Fruit fly (Drosophila melanogaster) whole organism, embryonic: ENCODE results near the gene Spc105R.

Source experiments
- CG10959 ChIP-seq: fragments of 200-800 bp; sonication (Bioruptor generic); IDR thresholded peaks from 2 replicates; pipeline ENCODE4 v1.3.6; 2022; ENCODE audit warnings: missing biosample characterization, missing genetic modification characterization
- CG13287 ChIP-seq: fragments of 200-800 bp; sonication (Bioruptor generic); IDR thresholded peaks from 2 replicates; pipeline ENCODE4 v1.3.6; 2022; ENCODE audit warnings: missing biosample characterization, missing genetic modification characterization; ENCODE audit not compliant: partially characterized antibody
- CG15011 ChIP-seq: fragments of 200-800 bp; sonication (Bioruptor generic); optimal IDR thresholded peaks from 3 replicates; lab custom pipeline; 2018; ENCODE audit warnings: missing biosample characterization, mild to moderate bottlenecking, missing genetic modification characterization
- CG15514 ChIP-seq: fragments of 200-800 bp; sonication (Bioruptor generic); optimal IDR thresholded peaks from 3 replicates; lab custom pipeline; 2017; ENCODE audit warnings: missing biosample characterization, missing genetic modification characterization, mild to moderate bottlenecking, moderate library complexity, missing genetic modification reagents
- CG15601 ChIP-seq: fragments of 200-800 bp; sonication (Bioruptor generic); optimal IDR thresholded peaks from 3 replicates; lab custom pipeline; 2019; ENCODE audit warnings: missing biosample characterization, mild to moderate bottlenecking, missing genetic modification characterization, moderate library complexity
- CG1603 ChIP-seq: fragments of 200-800 bp; sonication (Bioruptor generic); optimal IDR thresholded peaks from 2 replicates; lab custom pipeline; 2019; ENCODE audit warnings: missing biosample characterization, mild to moderate bottlenecking, missing genetic modification characterization, moderate library complexity
- CG2889 ChIP-seq: fragments of 200-800 bp; sonication (Bioruptor generic); IDR thresholded peaks from 3 replicates; pipeline ENCODE4 v1.3.6; 2022; ENCODE audit warnings: missing biosample characterization, missing genetic modification characterization
- CG30020 ChIP-seq: fragments of 200-800 bp; optimal IDR thresholded peaks from 2 replicates; lab custom pipeline; 2019; ENCODE audit warnings: missing biosample characterization, mild to moderate bottlenecking, missing genetic modification characterization, moderate library complexity
- CG31388 ChIP-seq: fragments of 200-800 bp; sonication (Bioruptor generic); optimal IDR thresholded peaks from 2 replicates; lab custom pipeline; 2016; ENCODE audit warnings: missing biosample characterization, missing genetic modification characterization
- CG3281 ChIP-seq: fragments of 200-800 bp; sonication (Bioruptor generic); optimal IDR thresholded peaks from 3 replicates; lab custom pipeline; 2017; ENCODE audit warnings: missing biosample characterization, mild to moderate bottlenecking, missing genetic modification characterization
- CG33557 ChIP-seq: fragments of 200-800 bp; sonication (Bioruptor generic); optimal IDR thresholded peaks from 2 replicates; lab custom pipeline; 2019; ENCODE audit warnings: missing biosample characterization, mild to moderate bottlenecking, missing genetic modification characterization, moderate library complexity
- CG34376 ChIP-seq: fragments of 200-800 bp; sonication (Bioruptor generic); optimal IDR thresholded peaks from 2 replicates; lab custom pipeline; 2018; ENCODE audit warnings: missing biosample characterization, mild to moderate bottlenecking, missing genetic modification characterization
- CG4404 ChIP-seq: fragments of 200-800 bp; sonication (Bioruptor generic); IDR thresholded peaks from 2 replicates; pipeline ENCODE4 v1.3.6; 2022; ENCODE audit warnings: missing biosample characterization, missing genetic modification characterization
- CG7372 ChIP-seq: fragments of 200-800 bp; sonication (Bioruptor generic); IDR thresholded peaks from 2 replicates; pipeline ENCODE4 v1.3.6; 2022; ENCODE audit warnings: missing biosample characterization, missing genetic modification characterization
- CG8089 ChIP-seq: fragments of 200-800 bp; sonication (Bioruptor generic); optimal IDR thresholded peaks from 3 replicates; lab custom pipeline; 2016; ENCODE audit warnings: missing biosample characterization, missing genetic modification characterization
- CG8388 ChIP-seq: fragments of 200-800 bp; sonication (Bioruptor generic); optimal IDR thresholded peaks from 2 replicates; lab custom pipeline; 2019; ENCODE audit warnings: missing biosample characterization, mild to moderate bottlenecking, missing genetic modification characterization, moderate library complexity
- CTCF ChIP-seq: fragments of 200-800 bp; sonication (Bioruptor generic); optimal IDR thresholded peaks from 2 replicates; lab custom pipeline; 2017; ENCODE audit warnings: missing biosample characterization, mild to moderate bottlenecking, missing genetic modification characterization, moderate library complexity
- Dip3 ChIP-seq: fragments of 200-800 bp; sonication (Bioruptor generic); optimal IDR thresholded peaks from 3 replicates; lab custom pipeline; 2016; ENCODE audit warnings: missing biosample characterization, missing genetic modification characterization
- Ets97D ChIP-seq: fragments of 200-800 bp; sonication (Bioruptor generic); optimal IDR thresholded peaks from 3 replicates; lab custom pipeline; 2016; ENCODE audit warnings: missing biosample characterization, missing genetic modification characterization
- HHEX ChIP-seq: fragments of 200-800 bp; sonication (Bioruptor generic); optimal IDR thresholded peaks from 3 replicates; lab custom pipeline; 2017; ENCODE audit warnings: missing biosample characterization, mild to moderate bottlenecking, missing genetic modification characterization, missing genetic modification reagents
- Hr78 ChIP-seq, 2 experiments: fragments of 200-800 bp in 1 of 2; fragments of >200 bp in 1 of 2; sonication (Bioruptor generic) in 1 of 2; optimal IDR thresholded peaks; 2 replicates each; lab custom pipeline; 2017 to 2019; ENCODE audit warnings: missing biosample characterization in 2 of 2, missing genetic modification characterization in 2 of 2, mild to moderate bottlenecking in 1 of 2, moderate library complexity in 1 of 2
- MTF-1 ChIP-seq: fragments of 200-800 bp; sonication (Bioruptor generic); optimal IDR thresholded peaks from 2 replicates; lab custom pipeline; 2018; ENCODE audit warnings: missing biosample characterization, mild to moderate bottlenecking, missing genetic modification characterization, borderline replicate concordance
- Mrtf ChIP-seq: fragments of 200-800 bp; sonication (Bioruptor generic); IDR thresholded peaks from 3 replicates; pipeline ENCODE4 v1.3.6; 2022; ENCODE audit warnings: missing biosample characterization, missing genetic modification characterization
- Rx ChIP-seq: fragments of 200-800 bp; sonication (Bioruptor generic); IDR thresholded peaks from 2 replicates; pipeline ENCODE4 v1.3.6; 2022; ENCODE audit warnings: missing biosample characterization, missing genetic modification characterization
- Sry-β ChIP-seq: fragments of 200-800 bp; sonication (Bioruptor generic); optimal IDR thresholded peaks from 2 replicates; lab custom pipeline; 2018; ENCODE audit warnings: missing biosample characterization, mild to moderate bottlenecking, missing genetic modification characterization, moderate library complexity
- Stat92E ChIP-seq, 3 experiments: fragments of >200 bp in 2 of 3; fragments of 200-800 bp in 1 of 3; sonication (Bioruptor generic) in 1 of 3; optimal IDR thresholded peaks; 2 replicates each; lab custom pipeline; 2017 to 2019; ENCODE audit warnings: missing biosample characterization in 3 of 3, missing genetic modification characterization in 3 of 3, mild to moderate bottlenecking in 1 of 3, moderate library complexity in 1 of 3
- Tbp ChIP-seq: fragments of >200 bp; optimal IDR thresholded peaks from 2 replicates; lab custom pipeline; 2018; ENCODE audit warnings: missing biosample characterization, missing genetic modification characterization
- abd-A ChIP-seq: fragments of 200-800 bp; sonication (Bioruptor generic); optimal IDR thresholded peaks from 3 replicates; lab custom pipeline; 2019; ENCODE audit warnings: missing biosample characterization, mild to moderate bottlenecking, missing genetic modification characterization, moderate library complexity
- bbx ChIP-seq: fragments of 200-800 bp; sonication (Bioruptor generic); IDR thresholded peaks from 2 replicates; pipeline ENCODE4 v1.3.6; 2022; ENCODE audit warnings: missing biosample characterization, missing genetic modification characterization; ENCODE audit not compliant: partially characterized antibody
- cato ChIP-seq: fragments of 200-800 bp; sonication (Bioruptor generic); optimal IDR thresholded peaks from 2 replicates; lab custom pipeline; 2016; ENCODE audit warnings: missing biosample characterization, missing genetic modification characterization, borderline replicate concordance
- crp ChIP-seq, 2 experiments: fragments of 200-800 bp; sonication (Bioruptor generic); optimal IDR thresholded peaks; 2 replicates in 1 of 2; 3 replicates in 1 of 2; lab custom pipeline; 2017; ENCODE audit warnings: missing biosample characterization in 2 of 2, missing genetic modification characterization in 2 of 2, mild to moderate bottlenecking in 1 of 2, moderate library complexity in 1 of 2
- danr ChIP-seq: fragments of 200-800 bp; sonication (Bioruptor generic); IDR thresholded peaks from 2 replicates; pipeline ENCODE4 v1.3.6; 2022; ENCODE audit warnings: missing biosample characterization, missing genetic modification characterization
- dimm ChIP-seq: fragments of 200-800 bp; sonication (Bioruptor generic); IDR thresholded peaks from 2 replicates; pipeline ENCODE4 v1.3.6; 2022; ENCODE audit warnings: missing biosample characterization, missing genetic modification characterization
- ftz-f1 ChIP-seq: fragments of 200-800 bp; sonication (Bioruptor generic); optimal IDR thresholded peaks from 2 replicates; lab custom pipeline; 2016; ENCODE audit warnings: missing biosample characterization, missing genetic modification characterization
- gce ChIP-seq: fragments of 200-800 bp; sonication (Bioruptor generic); IDR thresholded peaks from 3 replicates; pipeline ENCODE4 v1.3.6; 2022; ENCODE audit warnings: missing biosample characterization, missing genetic modification characterization
- gsb ChIP-seq: fragments of 200-800 bp; sonication (Bioruptor generic); IDR thresholded peaks from 2 replicates; pipeline ENCODE4 v1.3.6; 2022; ENCODE audit warnings: missing biosample characterization, missing genetic modification characterization
- gsb-n ChIP-seq: fragments of 200-800 bp; sonication (Bioruptor generic); optimal IDR thresholded peaks from 3 replicates; lab custom pipeline; 2018; ENCODE audit warnings: missing biosample characterization, mild to moderate bottlenecking, missing genetic modification characterization
- hb ChIP-seq: fragments of 200-800 bp; sonication (Bioruptor generic); IDR thresholded peaks from 3 replicates; pipeline ENCODE4 v1.3.6; 2022; ENCODE audit warnings: missing biosample characterization, missing genetic modification characterization; ENCODE audit not compliant: partially characterized antibody
- klu ChIP-seq: fragments of 200-800 bp; sonication (Bioruptor generic); IDR thresholded peaks from 2 replicates; pipeline ENCODE4 v1.3.6; 2022; ENCODE audit warnings: missing biosample characterization, missing genetic modification characterization
- p53 ChIP-seq: fragments of 200-800 bp; sonication (Bioruptor generic); optimal IDR thresholded peaks from 2 replicates; lab custom pipeline; 2016; ENCODE audit warnings: missing biosample characterization, missing genetic modification characterization
- pfk ChIP-seq: fragments of 200-800 bp; sonication (Bioruptor generic); optimal IDR thresholded peaks from 2 replicates; lab custom pipeline; 2018; ENCODE audit warnings: missing biosample characterization, mild to moderate bottlenecking, missing genetic modification characterization, moderate library complexity
- row ChIP-seq: fragments of 200-800 bp; sonication (Bioruptor generic); IDR thresholded peaks from 3 replicates; pipeline ENCODE4 v1.3.6; 2022; ENCODE audit warnings: missing biosample characterization, missing genetic modification characterization
- sens ChIP-seq: fragments of 200-800 bp; sonication (Bioruptor generic); peaks from one replicate; lab custom pipeline; 2016; ENCODE audit warnings: missing biosample characterization, missing genetic modification characterization
- sug ChIP-seq: fragments of 200-800 bp; optimal IDR thresholded peaks from 2 replicates; lab custom pipeline; 2019; ENCODE audit warnings: missing biosample characterization, mild to moderate bottlenecking, missing genetic modification characterization, moderate library complexity
- tap ChIP-seq: fragments of 200-800 bp; optimal IDR thresholded peaks from 3 replicates; lab custom pipeline; 2019; ENCODE audit warnings: missing biosample characterization, mild to moderate bottlenecking, missing genetic modification characterization, moderate library complexity
- trh ChIP-seq: fragments of 200-800 bp; sonication (Bioruptor generic); optimal IDR thresholded peaks from 2 replicates; lab custom pipeline; 2016; ENCODE audit warnings: missing biosample characterization, missing genetic modification characterization
- zfh2 ChIP-seq: fragments of 200-800 bp; sonication (Bioruptor generic); optimal IDR thresholded peaks from 2 replicates; lab custom pipeline; 2016; ENCODE audit warnings: missing biosample characterization, missing genetic modification characterization

Spc105R gene

dm6 chr3L:20758583-20758982 lies 41.6 kb upstream of the Spc105R start, which contains the start of gene CG43251:
Gene CG43251 (plus strand): TSS chr3L:20758883.
- TF ChIP-seq danr (GFP tag; lab: Robert Waterston, UW) (no peak), HHEX (GFP tag; lab: Kevin White, UChicago) (no peak), CG31388 (GFP tag; lab: Kevin White, UChicago) (no peak)

dm6 chr3L:20761482-20761881 lies 38.7 kb upstream of the Spc105R start:
- no peak for TF ChIP-seq row (GFP tag; lab: Robert Waterston, UW)
- 0 out of 3 replicates have a peak, but pooled peaks have one; percentile 54 for TF ChIP-seq hb

- TF ChIP-seq klu (no peak), sens (peak; percentile 79), Hr78 (GFP tag; optimal IDR thresholded peaks at IDR 0.05; lab: Kevin White, UChicago) (no peak), pfk (GFP tag; lab: Kevin White, UChicago) (peak; percentile 77), CG30020 (tag; lab: Kevin White, UChicago) (peak; percentile 54), abd-A (tag; lab: Kevin White, UChicago) (no peak), zfh2 (GFP tag; lab: Kevin White, UChicago) (no peak), CG4404 (GFP tag; lab: Robert Waterston, UW) (no peak), CG1603 (tag; lab: Kevin White, UChicago) (peak; percentile 15), gce (GFP tag; lab: Robert Waterston, UW) (no peak), tap (tag; lab: Kevin White, UChicago) (no peak)
Observed at dm6 chr3L:20767227-20767626, 33.0 kb upstream of the Spc105R start.

- TF ChIP-seq CG15514 (GFP tag; lab: Kevin White, UChicago) (peak; percentile 31), CG10959 (GFP tag; lab: Robert Waterston, UW) (no peak), dimm (no peak), ftz-f1 (GFP tag; lab: Kevin White, UChicago) (no peak), CG33557 (GFP tag; lab: Kevin White, UChicago) (no peak), Mrtf (GFP tag; lab: Robert Waterston, UW) (no peak), MTF-1 (GFP tag; lab: Kevin White, UChicago) (no peak), cato (GFP tag; lab: Kevin White, UChicago) (no peak), Tbp (GFP tag; lab: Kevin White, UChicago) (no peak), Dip3 (no peak), CG2889 (GFP tag; lab: Robert Waterston, UW) (no peak), Stat92E (GFP tag; optimal IDR thresholded peaks at IDR 0.05; lab: Kevin White, UChicago) (no peak), bbx (no peak), Sry-β (GFP tag; lab: Kevin White, UChicago) (no peak), trh (GFP tag; lab: Kevin White, UChicago) (no peak), CG8388 (GFP tag; lab: Kevin White, UChicago) (no peak), CG15601 (tag; lab: Kevin White, UChicago) (no peak), Rx (no peak), sug (tag; lab: Kevin White, UChicago) (peak; percentile 21), gsb (GFP tag; lab: Robert Waterston, UW) (no peak), CG15011 (GFP tag; lab: Kevin White, UChicago) (no peak), gsb-n (no peak), CG3281 (GFP tag; lab: Kevin White, UChicago) (peak; percentile 28), CG8089 (GFP tag; lab: Kevin White, UChicago) (no peak), CTCF (peak; percentile 14), CG7372 (GFP tag; lab: Robert Waterston, UW) (no peak), p53 (GFP tag; lab: Kevin White, UChicago) (no peak), crp (GFP tag; optimal IDR thresholded peaks at IDR 0.05; lab: Kevin White, UChicago) (peak; percentile 94 to 99), CG34376 (peak; percentile 9), Ets97D (GFP tag; lab: Kevin White, UChicago) (peak; percentile 68), CG13287 (GFP tag; lab: Robert Waterston, UW) (peak; percentile 62)
Observed at dm6 chr3L:20769350-20769749, 30.9 kb upstream of the Spc105R start, which contains the start of the genes CG4074 and CG4186. Gene CG4074 (minus strand): TSS chr3L:20769500. Gene CG4186 (plus strand): TSS chr3L:20769586.
